Worm (Caenorhabditis elegans) whole organism, L3 larva: ENCODE measurements around the gene F55G7.4.

Experiments
- R02D3.7 ChIP-seq: fragments of 150-350 bp; optimal IDR thresholded peaks from 2 replicates; lab custom pipeline; 2014; ENCODE audit warnings: missing biosample characterization, missing genetic modification characterization
- ZK546.5 ChIP-seq: sonication (generic microtip); optimal IDR thresholded peaks from 2 replicates; lab custom pipeline; 2017; ENCODE audit warnings: missing biosample characterization, missing genetic modification characterization
- aly-2 ChIP-seq: fragments of 150-350 bp; optimal IDR thresholded peaks from 2 replicates; lab custom pipeline; 2014; ENCODE audit warnings: missing biosample characterization, missing genetic modification characterization
- ama-1 ChIP-seq: fragments of 150-350 bp; optimal IDR thresholded peaks from 2 replicates; lab custom pipeline; 2018
- ceh-16 ChIP-seq: sonication (generic microtip); optimal IDR thresholded peaks from 2 replicates; lab custom pipeline; 2017; ENCODE audit warnings: missing biosample characterization, missing genetic modification characterization
- ceh-28 ChIP-seq: fragments of 150-350 bp; optimal IDR thresholded peaks from 2 replicates; lab custom pipeline; 2014; ENCODE audit warnings: missing biosample characterization, missing genetic modification reagents, missing genetic modification characterization
- ceh-82 ChIP-seq: fragments of 150-350 bp; optimal IDR thresholded peaks from 2 replicates; lab custom pipeline; 2014; ENCODE audit warnings: missing biosample characterization, missing genetic modification characterization
- daf-12 ChIP-seq: fragments of 150-350 bp; optimal IDR thresholded peaks from 2 replicates; lab custom pipeline; 2014; ENCODE audit warnings: missing biosample characterization, missing genetic modification reagents, missing genetic modification characterization
- elt-2 ChIP-seq: sonication (generic microtip); optimal IDR thresholded peaks from 2 replicates; lab custom pipeline; 2016; ENCODE audit warnings: missing genetic modification reagents, mild to moderate bottlenecking, missing genetic modification characterization, missing compliant biosample characterization
- elt-3 ChIP-seq, 3 experiments: fragments of 150-350 bp in 1 of 3; sonication (generic microtip) in 2 of 3; optimal IDR thresholded peaks; 2 replicates in 2 of 3; 4 replicates in 1 of 3; lab custom pipeline; 2014 to 2017; ENCODE audit warnings: missing biosample characterization in 3 of 3, missing genetic modification characterization in 3 of 3
- eor-1 ChIP-seq, 2 experiments: fragments of 150-350 bp; optimal IDR thresholded peaks; 2 replicates each; lab custom pipeline; 2014 to 2018; ENCODE audit warnings: missing biosample characterization in 2 of 2, missing genetic modification characterization in 2 of 2
- hmg-11 ChIP-seq: sonication (generic microtip); optimal IDR thresholded peaks from 2 replicates; lab custom pipeline; 2016; ENCODE audit warnings: missing genetic modification characterization, missing compliant biosample characterization
- jun-1 ChIP-seq: fragments of 150-350 bp; optimal IDR thresholded peaks from 2 replicates; lab custom pipeline; 2014; ENCODE audit warnings: missing biosample characterization, missing genetic modification reagents, missing genetic modification characterization
- lin-15B ChIP-seq: fragments of 150-350 bp; optimal IDR thresholded peaks from 2 replicates; lab custom pipeline; 2014; ENCODE audit warnings: missing biosample characterization, missing genetic modification characterization
- lin-39 ChIP-seq: fragments of 150-350 bp; optimal IDR thresholded peaks from 2 replicates; lab custom pipeline; 2018; ENCODE audit warnings: missing biosample characterization, missing genetic modification reagents, missing genetic modification characterization
- mml-1 ChIP-seq: fragments of 150-350 bp; sonication (generic microtip); optimal IDR thresholded peaks from 3 replicates; lab custom pipeline; 2014; ENCODE audit warnings: missing biosample characterization, missing genetic modification characterization
- nfya-1 ChIP-seq: sonication (generic microtip); optimal IDR thresholded peaks from 2 replicates; lab custom pipeline; 2017; ENCODE audit warnings: missing genetic modification characterization, mild to moderate bottlenecking, missing compliant biosample characterization, antibody characterized with exemption, moderate library complexity; ENCODE audit not compliant: insufficient read depth
- nhr-11 ChIP-seq: fragments of 150-350 bp; optimal IDR thresholded peaks from 2 replicates; lab custom pipeline; 2014; ENCODE audit warnings: missing biosample characterization, missing genetic modification characterization
- nhr-12 ChIP-seq: fragments of 150-350 bp; optimal IDR thresholded peaks from 2 replicates; lab custom pipeline; 2014; ENCODE audit warnings: missing biosample characterization, missing genetic modification characterization
- nhr-23 ChIP-seq: fragments of 150-350 bp; optimal IDR thresholded peaks from 2 replicates; lab custom pipeline; 2014; ENCODE audit warnings: missing biosample characterization, missing genetic modification reagents, missing genetic modification characterization
- nhr-237 ChIP-seq: fragments of 150-350 bp; optimal IDR thresholded peaks from 2 replicates; lab custom pipeline; 2014; ENCODE audit warnings: missing biosample characterization, missing genetic modification characterization
- nhr-25 ChIP-seq: sonication (generic microtip); optimal IDR thresholded peaks from 2 replicates; lab custom pipeline; 2017; ENCODE audit warnings: missing biosample characterization, missing genetic modification characterization
- nhr-28 ChIP-seq: fragments of 150-350 bp; optimal IDR thresholded peaks from 2 replicates; lab custom pipeline; 2014; ENCODE audit warnings: missing biosample characterization, missing genetic modification characterization
- nhr-43 ChIP-seq: sonication (generic microtip); optimal IDR thresholded peaks from 2 replicates; lab custom pipeline; 2016; ENCODE audit warnings: mild to moderate bottlenecking, missing genetic modification characterization, missing compliant biosample characterization; ENCODE audit not compliant: poor library complexity, severe bottlenecking
- nhr-76 ChIP-seq: fragments of 150-350 bp; sonication (generic microtip); optimal IDR thresholded peaks from 5 replicates; lab custom pipeline; 2014; ENCODE audit warnings: missing biosample characterization, missing genetic modification characterization
- nhr-77 ChIP-seq: fragments of 150-350 bp; optimal IDR thresholded peaks from 2 replicates; lab custom pipeline; 2014; ENCODE audit warnings: missing biosample characterization, missing genetic modification characterization
- pha-4 ChIP-seq: fragments of 150-350 bp; optimal IDR thresholded peaks from 2 replicates; lab custom pipeline; 2014; ENCODE audit warnings: missing biosample characterization, missing genetic modification reagents, missing genetic modification characterization
- pqm-1 ChIP-seq: fragments of 150-350 bp; optimal IDR thresholded peaks from 2 replicates; lab custom pipeline; 2017; ENCODE audit warnings: missing biosample characterization, missing genetic modification characterization, inconsistent platforms
- sea-2 ChIP-seq: fragments of 150-350 bp; sonication (generic microtip); optimal IDR thresholded peaks from 4 replicates; lab custom pipeline; 2014; ENCODE audit warnings: missing biosample characterization, missing genetic modification reagents, missing genetic modification characterization
- snpc-4 ChIP-seq: fragments of 150-350 bp; optimal IDR thresholded peaks from 2 replicates; lab custom pipeline; 2014; ENCODE audit warnings: missing biosample characterization, missing genetic modification characterization
- tbx-2 ChIP-seq: sonication (generic microtip); optimal IDR thresholded peaks from 2 replicates; lab custom pipeline; 2016; ENCODE audit warnings: mild to moderate bottlenecking, missing genetic modification characterization, missing compliant biosample characterization
- unc-39 ChIP-seq: sonication (generic microtip); optimal IDR thresholded peaks from 4 replicates; lab custom pipeline; 2017; ENCODE audit warnings: missing biosample characterization, missing genetic modification characterization
- unc-62 ChIP-seq: fragments of 150-350 bp; sonication (generic microtip); optimal IDR thresholded peaks from 4 replicates; lab custom pipeline; 2014; ENCODE audit warnings: missing biosample characterization, missing genetic modification reagents, missing genetic modification characterization
- zag-1 ChIP-seq: fragments of 150-350 bp; optimal IDR thresholded peaks from 2 replicates; lab custom pipeline; 2014; ENCODE audit warnings: missing biosample characterization, missing genetic modification characterization
- ztf-11 ChIP-seq: fragments of 150-350 bp; optimal IDR thresholded peaks from 2 replicates; lab custom pipeline; 2014; ENCODE audit warnings: missing biosample characterization, missing genetic modification characterization

The F55G7.4 gene

ce11 chrX:11927585-11927984 lies at the start of gene F55G7.4:
TSS of gene F55G7.4 (plus strand) at chrX:11927885.
- TF ChIP-seq aly-2 (tag; lab: Kevin White, UChicago) = no peak
- no peak for TF ChIP-seq pha-4 (tag; lab: Kevin White, UChicago)
- TF ChIP-seq nhr-237 (tag; lab: Kevin White, UChicago) = no peak
- TF ChIP-seq nhr-28 (tag; lab: Kevin White, UChicago) = no peak
- no peak for TF ChIP-seq ama-1 (lab: Kevin White, UChicago)
- TF ChIP-seq lin-39 = no peak
- no peak for TF ChIP-seq nhr-25 (tag; lab: Kevin White, UChicago)
- no peak for TF ChIP-seq nhr-23
- TF ChIP-seq daf-12 (tag; lab: Kevin White, UChicago) = no peak
- no peak for TF ChIP-seq nhr-76 (tag; lab: Kevin White, UChicago)
- no peak for TF ChIP-seq elt-3 (tag; optimal IDR thresholded peaks at IDR 0.05; lab: Kevin White, UChicago)
- no peak for TF ChIP-seq elt-2 (tag; lab: Kevin White, UChicago)
- no peak for TF ChIP-seq nhr-12
- TF ChIP-seq jun-1 (tag; lab: Kevin White, UChicago) = no peak
- no peak for TF ChIP-seq nhr-43 (tag; lab: Kevin White, UChicago)
- no peak for TF ChIP-seq ceh-16 (tag; lab: Kevin White, UChicago)
- no peak for TF ChIP-seq tbx-2 (tag; lab: Kevin White, UChicago)
- TF ChIP-seq lin-15B (tag; lab: Kevin White, UChicago) = no peak

DNA sequence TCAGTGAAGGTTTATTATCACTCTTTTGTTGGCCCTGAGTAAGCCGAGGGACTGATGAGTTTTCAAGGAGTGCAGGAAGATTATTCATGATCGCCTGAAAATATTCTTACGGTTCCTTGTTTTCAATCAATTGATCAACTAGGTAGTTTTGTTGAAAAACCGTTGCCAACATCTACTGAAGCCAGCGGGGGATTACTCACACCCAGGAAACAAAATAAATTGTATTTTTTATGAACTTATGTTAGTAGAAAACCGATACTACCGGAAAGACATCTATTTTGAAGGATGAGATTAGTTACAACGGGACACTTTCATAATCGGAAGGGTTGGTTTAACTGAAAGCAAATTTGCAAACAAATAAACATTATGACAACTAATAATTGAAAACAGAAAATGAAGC lies 49.6 kb upstream of the F55G7.4 start, which contains the start of gene Y62H9A.2:
Y62H9A.2 (minus strand) TSS at position 101 of the 400 bp plus-strand sequence.
- no peak for TF ChIP-seq eor-1 (tag; optimal IDR thresholded peaks at IDR 0.05; lab: Kevin White, UChicago)
- TF ChIP-seq zag-1 (tag; lab: Kevin White, UChicago) = no peak
- TF ChIP-seq mml-1 (tag; lab: Kevin White, UChicago) = no peak
- TF ChIP-seq, all 47 proteins: peak for 0

DNA sequence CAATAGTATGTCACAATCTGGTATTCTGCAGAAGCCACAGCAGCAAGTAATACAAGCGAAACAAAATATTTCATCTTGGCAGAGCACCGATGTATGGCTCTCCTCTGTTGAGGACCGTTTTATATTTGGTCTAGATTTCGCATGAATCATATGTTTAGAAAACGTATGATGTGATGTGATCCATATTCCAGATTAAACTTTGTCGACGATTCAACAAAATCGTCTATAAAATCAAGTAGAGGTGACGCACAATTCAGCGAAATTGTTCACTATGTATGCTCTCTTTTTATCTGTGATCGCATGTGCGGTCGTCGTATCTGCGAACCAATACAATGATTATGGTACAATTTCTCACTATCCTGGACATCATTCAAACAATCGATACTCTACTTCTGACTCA lies 47.8 kb upstream of the F55G7.4 start, which contains the start of the genes Y62H9A.3 and Y62H9A.4:
Y62H9A.3 (minus strand) TSS at position 101 of the 400 bp plus-strand sequence.
Y62H9A.4 (plus strand) TSS at position 256 of the 400 bp plus-strand sequence.
- TF ChIP-seq nhr-11 = no peak
- TF ChIP-seq nfya-1 (tag; lab: Kevin White, UChicago) = no peak
- TF ChIP-seq ceh-82 (tag; lab: Kevin White, UChicago) = no peak
- no peak for TF ChIP-seq ztf-11 (tag; lab: Kevin White, UChicago)
- no peak for TF ChIP-seq unc-39 (tag; lab: Kevin White, UChicago)

ce11 chrX:11882800-11883199 lies 44.9 kb upstream of the F55G7.4 start, which contains the start of the genes Y62H9A.5 and ule-5:
TSS of gene Y62H9A.5 (minus strand) at chrX:11882900.
TSS of gene ule-5 (plus strand) at chrX:11883127.
- TF ChIP-seq nhr-23 = no peak
- TF ChIP-seq R02D3.7 (tag; lab: Kevin White, UChicago) = no peak
- no peak for TF ChIP-seq nfya-1 (tag; lab: Kevin White, UChicago)
- no peak for TF ChIP-seq nhr-77 (tag; lab: Kevin White, UChicago)
- no peak for TF ChIP-seq ZK546.5
- no peak for TF ChIP-seq unc-62
- TF ChIP-seq, all 47 proteins: peak for 0

DNA sequence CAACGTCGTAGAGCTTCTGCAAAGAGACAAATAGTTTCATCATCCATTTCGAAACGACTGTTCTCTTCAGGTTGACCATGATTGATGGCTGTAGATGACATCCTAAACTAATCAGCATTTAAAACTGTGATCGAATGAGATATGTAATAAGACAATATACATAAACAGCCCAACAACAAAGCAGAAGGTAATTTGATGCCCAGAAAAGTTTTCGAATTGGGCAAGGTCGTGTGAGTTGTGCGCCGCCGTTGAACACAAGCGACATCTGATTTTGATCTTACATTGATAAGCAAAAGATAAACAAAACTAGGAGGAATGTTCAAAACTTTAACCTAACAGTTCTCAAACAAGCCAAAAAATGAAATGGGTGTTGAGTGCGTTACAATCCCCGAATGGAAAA lies 42.1 kb upstream of the F55G7.4 start, which contains the start of gene Y62H9A.7:
Y62H9A.7 (minus strand) TSS at position 101 of the 400 bp plus-strand sequence.
- no peak for TF ChIP-seq snpc-4
- TF ChIP-seq R02D3.7 (tag; lab: Kevin White, UChicago) = no peak
- no peak for TF ChIP-seq nhr-25 (tag; lab: Kevin White, UChicago)
- TF ChIP-seq, all 47 proteins: peak for 0

DNA sequence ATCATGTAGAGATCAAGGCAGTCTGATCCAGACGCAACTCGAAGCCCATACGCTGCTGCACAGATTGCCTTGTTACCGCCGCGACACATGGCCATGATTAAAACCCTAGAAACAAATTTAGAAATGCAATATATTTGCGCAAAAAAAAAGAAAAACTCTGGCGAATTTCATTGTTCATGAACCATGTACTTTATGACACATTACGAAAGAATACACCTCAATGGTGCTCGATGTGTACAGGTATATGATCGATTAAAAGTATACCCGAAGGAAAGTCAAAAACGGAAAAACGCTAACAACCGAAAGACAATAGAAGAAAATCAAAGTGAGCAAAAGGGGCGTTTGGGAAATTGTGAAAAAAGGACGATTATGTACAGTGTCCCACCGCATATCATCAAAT lies 35.4 kb upstream of the F55G7.4 start, which contains the start of gene Y62H9A.8:
Y62H9A.8 (minus strand) TSS at position 101 of the 400 bp plus-strand sequence.
- TF ChIP-seq ceh-28 (tag; lab: Kevin White, UChicago) = no peak
- TF ChIP-seq zag-1 (tag; lab: Kevin White, UChicago) = no peak
- TF ChIP-seq R02D3.7 (tag; lab: Kevin White, UChicago) = no peak
- no peak for TF ChIP-seq lin-15B (tag; lab: Kevin White, UChicago)
- no peak for TF ChIP-seq daf-12 (tag; lab: Kevin White, UChicago)
- TF ChIP-seq hmg-11 = no peak
- no peak for TF ChIP-seq nhr-12
- TF ChIP-seq nhr-11 = no peak
- no peak for TF ChIP-seq pqm-1 (tag; lab: Kevin White, UChicago)
- TF ChIP-seq nfya-1 (tag; lab: Kevin White, UChicago) = no peak
- TF ChIP-seq elt-3 (tag; optimal IDR thresholded peaks at IDR 0.05; lab: Kevin White, UChicago) = no peak
- TF ChIP-seq nhr-23 = no peak
- TF ChIP-seq mml-1 (tag; lab: Kevin White, UChicago) = no peak
- TF ChIP-seq sea-2 (GFP tag; lab: Kevin White, UChicago) = no peak
- TF ChIP-seq pha-4 (tag; lab: Kevin White, UChicago) = no peak
